Worm (Caenorhabditis elegans) whole organism, L3 larva: ENCODE measurements around the gene chil-19.

ENCODE experiments used
- egl-5 ChIP-seq: fragments of 150-350 bp; optimal IDR thresholded peaks from 2 replicates; lab custom pipeline; 2017; ENCODE audit warnings: missing biosample characterization, missing genetic modification reagents, missing genetic modification characterization, inconsistent platforms
- jun-1 ChIP-seq: fragments of 150-350 bp; optimal IDR thresholded peaks from 2 replicates; lab custom pipeline; 2014; ENCODE audit warnings: missing biosample characterization, missing genetic modification reagents, missing genetic modification characterization
- lin-15B ChIP-seq: fragments of 150-350 bp; optimal IDR thresholded peaks from 2 replicates; lab custom pipeline; 2014; ENCODE audit warnings: missing biosample characterization, missing genetic modification characterization
- nfya-1 ChIP-seq: sonication (generic microtip); optimal IDR thresholded peaks from 2 replicates; lab custom pipeline; 2017; ENCODE audit warnings: missing genetic modification characterization, mild to moderate bottlenecking, missing compliant biosample characterization, antibody characterized with exemption, moderate library complexity; ENCODE audit not compliant: insufficient read depth
- nhr-11 ChIP-seq: fragments of 150-350 bp; optimal IDR thresholded peaks from 2 replicates; lab custom pipeline; 2014; ENCODE audit warnings: missing biosample characterization, missing genetic modification characterization
- snpc-4 ChIP-seq: fragments of 150-350 bp; optimal IDR thresholded peaks from 2 replicates; lab custom pipeline; 2014; ENCODE audit warnings: missing biosample characterization, missing genetic modification characterization
- tbx-2 ChIP-seq: sonication (generic microtip); optimal IDR thresholded peaks from 2 replicates; lab custom pipeline; 2016; ENCODE audit warnings: mild to moderate bottlenecking, missing genetic modification characterization, missing compliant biosample characterization
- unc-39 ChIP-seq: sonication (generic microtip); optimal IDR thresholded peaks from 4 replicates; lab custom pipeline; 2017; ENCODE audit warnings: missing biosample characterization, missing genetic modification characterization
- unc-62 ChIP-seq: fragments of 150-350 bp; sonication (generic microtip); optimal IDR thresholded peaks from 4 replicates; lab custom pipeline; 2014; ENCODE audit warnings: missing biosample characterization, missing genetic modification reagents, missing genetic modification characterization

DNA sequence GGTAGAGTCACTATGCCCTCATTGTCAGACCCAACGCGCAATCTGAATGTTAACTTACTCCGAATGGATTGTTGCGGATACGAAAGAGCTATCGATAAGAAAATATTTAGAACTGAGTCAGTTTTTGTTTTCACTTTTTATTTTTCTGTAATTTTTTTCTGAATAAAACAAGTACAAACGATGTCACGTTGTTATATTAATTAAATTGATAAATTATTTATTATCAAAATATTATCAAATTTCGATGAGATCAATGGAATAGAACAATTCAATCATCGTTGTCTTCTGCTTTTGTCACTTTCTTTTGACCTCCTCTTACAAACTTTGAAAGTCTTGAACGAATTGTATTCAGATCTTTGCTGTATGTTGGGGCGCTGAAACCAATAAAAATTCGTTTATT is 47.2 kb downstream of the chil-19 start, which contains the start of gene mpz-6:
- TF ChIP-seq snpc-4 (no peak), jun-1 (tag; lab: Kevin White, UChicago) (no peak), unc-62 (no peak), unc-39 (no peak), nfya-1 (tag; lab: Kevin White, UChicago) (no peak), tbx-2 (tag; lab: Kevin White, UChicago) (no peak), lin-15B (tag; lab: Kevin White, UChicago) (no peak), nhr-11 (no peak), egl-5 (tag; lab: Kevin White, UChicago) (no peak)
